Worm (Caenorhabditis elegans) whole organism, midembryonic: ENCODE results near the gene F47B10.4.

ENCODE experiments used
- flt-1 ChIP-seq: fragments of 200-800 bp; sonication (Bioruptor generic); IDR thresholded peaks from 2 replicates; pipeline ENCODE4 v1.3.6; 2022; ENCODE audit warnings: missing genetic modification characterization, missing compliant biosample characterization
- med-1 ChIP-seq: sonication (generic microtip); optimal IDR thresholded peaks from 2 replicates; lab custom pipeline; 2017; ENCODE audit warnings: missing genetic modification characterization, mild to moderate bottlenecking, missing compliant biosample characterization, antibody characterized with exemption, missing genetic modification reagents; ENCODE audit not compliant: insufficient read depth
- ref-1 ChIP-seq: fragments of 200-800 bp; sonication (Bioruptor generic); conservative IDR thresholded peaks from 2 replicates; pipeline ENCODE4 v1.3.6; 2022; ENCODE audit warnings: missing genetic modification reagents, missing genetic modification characterization, missing compliant biosample characterization
- tab-1 ChIP-seq: fragments of 200-800 bp; sonication (Bioruptor generic); IDR thresholded peaks from 2 replicates; pipeline ENCODE4 v1.3.6; 2022; ENCODE audit warnings: missing genetic modification characterization, missing compliant biosample characterization
- ztf-23 ChIP-seq: fragments of 200-800 bp; sonication (Bioruptor generic); IDR thresholded peaks from 2 replicates; pipeline ENCODE4 v1.3.6; 2022; ENCODE audit warnings: missing genetic modification reagents, missing genetic modification characterization, missing compliant biosample characterization
- ztf-29 ChIP-seq: fragments of 200-800 bp; sonication (Bioruptor generic); IDR thresholded peaks from 2 replicates; pipeline ENCODE4 v1.3.6; 2022; ENCODE audit warnings: missing genetic modification reagents, missing genetic modification characterization, missing compliant biosample characterization

DNA sequence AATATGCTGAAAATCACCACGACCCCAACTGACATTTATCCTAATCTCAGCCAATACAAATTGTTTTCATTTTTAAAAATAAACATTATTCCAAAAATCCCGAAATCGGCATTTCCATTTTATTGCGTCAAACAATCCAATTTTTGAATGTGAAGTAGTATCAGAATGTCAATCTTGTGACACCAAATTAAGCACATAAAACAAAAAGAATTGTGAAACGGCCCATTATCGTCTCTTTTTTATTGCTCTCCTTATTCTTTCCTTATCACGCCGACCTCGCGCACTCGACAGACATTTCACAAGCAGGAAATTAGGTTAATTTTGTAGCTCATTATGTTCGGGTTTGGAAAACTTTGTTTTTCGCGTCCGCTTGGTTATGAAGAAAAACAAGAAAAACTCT is 10.6 kb upstream of the F47B10.4 start, which contains the start of gene T21E8.4:
- TF ChIP-seq ztf-29 (GFP tag; lab: Robert Waterston, UW), result no peak
- no peak for TF ChIP-seq flt-1 (GFP tag; lab: Robert Waterston, UW)
- TF ChIP-seq ref-1 (GFP tag; lab: Robert Waterston, UW), result no peak
- TF ChIP-seq tab-1 (GFP tag; lab: Robert Waterston, UW), result no peak
- TF ChIP-seq med-1 (GFP tag; lab: Kevin White, UChicago), result no peak
- no peak for TF ChIP-seq ztf-23 (GFP tag; lab: Robert Waterston, UW)
